Fruit fly (Drosophila melanogaster) whole organism, embryonic: Measurements from ENCODE around the gene heph.

Experiments
- Aef1 ChIP-seq: fragments of 200-800 bp; sonication (Bioruptor generic); IDR thresholded peaks from 3 replicates; pipeline ENCODE4 v1.3.6; 2022; ENCODE audit warnings: missing biosample characterization, missing genetic modification characterization
- BEAF-32 ChIP-seq: fragments of 200-800 bp; sonication (Bioruptor generic); optimal IDR thresholded peaks from 3 replicates; lab custom pipeline; 2017; ENCODE audit warnings: missing biosample characterization, missing genetic modification characterization, mild to moderate bottlenecking, moderate library complexity, missing genetic modification reagents
- CG10565 ChIP-seq: fragments of 200-800 bp; sonication (Bioruptor generic); optimal IDR thresholded peaks from 3 replicates; lab custom pipeline; 2016; ENCODE audit warnings: missing biosample characterization, mild to moderate bottlenecking, missing genetic modification characterization
- CG10979 ChIP-seq: fragments of 200-800 bp; sonication (Bioruptor generic); optimal IDR thresholded peaks from 2 replicates; lab custom pipeline; 2018; ENCODE audit warnings: missing biosample characterization, mild to moderate bottlenecking, missing genetic modification characterization, moderate library complexity
- CG11504 ChIP-seq: fragments of 200-800 bp; sonication (Bioruptor generic); optimal IDR thresholded peaks from 3 replicates; lab custom pipeline; 2019; ENCODE audit warnings: missing biosample characterization, mild to moderate bottlenecking, missing genetic modification characterization, moderate library complexity
- CG11560 ChIP-seq: fragments of 200-800 bp; sonication (Bioruptor generic); IDR thresholded peaks from 3 replicates; pipeline ENCODE4 v1.3.6; 2022; ENCODE audit warnings: missing biosample characterization, missing genetic modification characterization
- CG12104 ChIP-seq: fragments of 200-800 bp; sonication (Bioruptor generic); optimal IDR thresholded peaks from 3 replicates; lab custom pipeline; 2016; ENCODE audit warnings: missing biosample characterization, missing genetic modification characterization
- CG13894 ChIP-seq: fragments of 200-800 bp; sonication (Bioruptor generic); optimal IDR thresholded peaks from 3 replicates; lab custom pipeline; 2018; ENCODE audit warnings: missing biosample characterization, mild to moderate bottlenecking, missing genetic modification characterization, moderate library complexity
- CG17359 ChIP-seq: fragments of 200-800 bp; sonication (Bioruptor generic); optimal IDR thresholded peaks from 3 replicates; lab custom pipeline; 2018; ENCODE audit warnings: missing biosample characterization, mild to moderate bottlenecking, missing genetic modification characterization, moderate library complexity
- CG17385 ChIP-seq: fragments of 200-800 bp; sonication (Bioruptor generic); optimal IDR thresholded peaks from 3 replicates; lab custom pipeline; 2018; ENCODE audit warnings: missing biosample characterization, mild to moderate bottlenecking, missing genetic modification characterization
- CG17912 ChIP-seq: fragments of 200-800 bp; sonication (Bioruptor generic); optimal IDR thresholded peaks from 2 replicates; lab custom pipeline; 2018; ENCODE audit warnings: missing biosample characterization, mild to moderate bottlenecking, missing genetic modification characterization
- CG18599 ChIP-seq: fragments of 200-800 bp; sonication (Bioruptor generic); optimal IDR thresholded peaks from 3 replicates; lab custom pipeline; 2017; ENCODE audit warnings: missing biosample characterization, missing genetic modification characterization, mild to moderate bottlenecking, moderate library complexity, missing genetic modification reagents
- CG2120 ChIP-seq: fragments of 200-800 bp; sonication (Bioruptor generic); optimal IDR thresholded peaks from 3 replicates; lab custom pipeline; 2016; ENCODE audit warnings: missing biosample characterization, missing genetic modification characterization
- CG31388 ChIP-seq: fragments of 200-800 bp; sonication (Bioruptor generic); optimal IDR thresholded peaks from 2 replicates; lab custom pipeline; 2016; ENCODE audit warnings: missing biosample characterization, missing genetic modification characterization
- CG34422 ChIP-seq: fragments of 200-800 bp; sonication (Bioruptor generic); IDR thresholded peaks from 3 replicates; pipeline ENCODE4 v1.3.6; 2022; ENCODE audit warnings: missing biosample characterization, missing genetic modification characterization
- CG4404 ChIP-seq: fragments of 200-800 bp; sonication (Bioruptor generic); IDR thresholded peaks from 2 replicates; pipeline ENCODE4 v1.3.6; 2022; ENCODE audit warnings: missing biosample characterization, missing genetic modification characterization
- CG7357 ChIP-seq: fragments of 200-800 bp; sonication (Bioruptor generic); IDR thresholded peaks from 3 replicates; pipeline ENCODE4 v1.3.6; 2022; ENCODE audit warnings: missing biosample characterization, missing genetic modification characterization
- CG7372 ChIP-seq: fragments of 200-800 bp; sonication (Bioruptor generic); IDR thresholded peaks from 2 replicates; pipeline ENCODE4 v1.3.6; 2022; ENCODE audit warnings: missing biosample characterization, missing genetic modification characterization
- CG7556 ChIP-seq: fragments of 200-800 bp; sonication (Bioruptor generic); optimal IDR thresholded peaks from 2 replicates; lab custom pipeline; 2017; ENCODE audit warnings: missing biosample characterization, mild to moderate bottlenecking, missing genetic modification characterization
- CG7839 ChIP-seq: fragments of 200-800 bp; sonication (Bioruptor generic); optimal IDR thresholded peaks from 3 replicates; lab custom pipeline; 2018; ENCODE audit warnings: missing biosample characterization, mild to moderate bottlenecking, missing genetic modification characterization, moderate library complexity
- CG8290 ChIP-seq, 3 experiments: fragments of 200-800 bp; sonication (Bioruptor generic); optimal IDR thresholded peaks; 2 replicates each; lab custom pipeline; 2016 to 2019; ENCODE audit warnings: missing biosample characterization in 3 of 3, missing genetic modification characterization in 3 of 3, mild to moderate bottlenecking in 2 of 3, moderate library complexity in 1 of 3
- CG8478 ChIP-seq: fragments of >200 bp; optimal IDR thresholded peaks from 2 replicates; lab custom pipeline; 2018
- CG9727 ChIP-seq: fragments of 200-800 bp; sonication (Bioruptor generic); optimal IDR thresholded peaks from 3 replicates; lab custom pipeline; 2017; ENCODE audit warnings: missing biosample characterization, mild to moderate bottlenecking, missing genetic modification characterization
- CG9797 ChIP-seq: fragments of 200-800 bp; sonication (Bioruptor generic); optimal IDR thresholded peaks from 3 replicates; lab custom pipeline; 2018; ENCODE audit warnings: missing biosample characterization, mild to moderate bottlenecking, missing genetic modification characterization
- Chrac-16 ChIP-seq: fragments of 200-800 bp; sonication (Bioruptor generic); optimal IDR thresholded peaks from 3 replicates; lab custom pipeline; 2016; ENCODE audit warnings: missing biosample characterization, missing genetic modification characterization
- D ChIP-seq, 2 experiments: fragments of 200-800 bp in 1 of 2; fragments of >200 bp in 1 of 2; sonication (Bioruptor generic) in 1 of 2; optimal IDR thresholded peaks; 2 replicates in 1 of 2; 3 replicates in 1 of 2; lab custom pipeline; 2017; ENCODE audit warnings: mild to moderate bottlenecking in 1 of 2, missing biosample characterization in 1 of 2, missing genetic modification characterization in 1 of 2, missing genetic modification reagents in 1 of 2
- Fer2 ChIP-seq: fragments of 200-800 bp; sonication (Bioruptor generic); optimal IDR thresholded peaks from 2 replicates; lab custom pipeline; 2018; ENCODE audit warnings: missing biosample characterization, mild to moderate bottlenecking, missing genetic modification characterization, moderate library complexity
- Hsf ChIP-seq: fragments of 200-800 bp; sonication (Bioruptor generic); optimal IDR thresholded peaks from 3 replicates; lab custom pipeline; 2016; ENCODE audit warnings: missing biosample characterization, missing genetic modification characterization
- Med ChIP-seq: fragments of 200-800 bp; sonication (Bioruptor generic); peaks from one replicate; lab custom pipeline; 2016; ENCODE audit warnings: missing biosample characterization, missing genetic modification characterization, mild to moderate bottlenecking, inconsistent platforms, moderate library complexity
- Sox102F ChIP-seq: fragments of 200-800 bp; sonication (Bioruptor generic); optimal IDR thresholded peaks from 2 replicates; lab custom pipeline; 2018; ENCODE audit warnings: missing biosample characterization, mild to moderate bottlenecking, missing genetic modification characterization, moderate library complexity
- Sry-β ChIP-seq: fragments of 200-800 bp; sonication (Bioruptor generic); optimal IDR thresholded peaks from 2 replicates; lab custom pipeline; 2018; ENCODE audit warnings: missing biosample characterization, mild to moderate bottlenecking, missing genetic modification characterization, moderate library complexity
- Ssrp ChIP-seq: fragments of 200-800 bp; sonication (Bioruptor generic); optimal IDR thresholded peaks from 2 replicates; lab custom pipeline; 2018; ENCODE audit warnings: missing biosample characterization, mild to moderate bottlenecking, missing genetic modification characterization, moderate library complexity
- ab ChIP-seq: fragments of 200-800 bp; sonication (Bioruptor generic); optimal IDR thresholded peaks from 2 replicates; lab custom pipeline; 2016; ENCODE audit warnings: missing biosample characterization, missing genetic modification characterization
- abd-A ChIP-seq: fragments of 200-800 bp; sonication (Bioruptor generic); optimal IDR thresholded peaks from 3 replicates; lab custom pipeline; 2019; ENCODE audit warnings: missing biosample characterization, mild to moderate bottlenecking, missing genetic modification characterization, moderate library complexity
- ac ChIP-seq: fragments of 200-800 bp; sonication (Bioruptor generic); optimal IDR thresholded peaks from 3 replicates; lab custom pipeline; 2017; ENCODE audit warnings: missing biosample characterization, mild to moderate bottlenecking, missing genetic modification characterization
- bowl ChIP-seq: fragments of 200-800 bp; sonication (Bioruptor generic); IDR thresholded peaks from 2 replicates; pipeline ENCODE4 v1.3.6; 2022; ENCODE audit warnings: missing biosample characterization, missing genetic modification characterization
- bsh ChIP-seq, 2 experiments: fragments of 200-800 bp; sonication (Bioruptor generic); optimal IDR thresholded peaks; 2 replicates each; lab custom pipeline; 2017 to 2018; ENCODE audit warnings: mild to moderate bottlenecking in 2 of 2, missing biosample characterization in 2 of 2, missing genetic modification characterization in 2 of 2, moderate library complexity in 1 of 2
- cato ChIP-seq: fragments of 200-800 bp; sonication (Bioruptor generic); optimal IDR thresholded peaks from 2 replicates; lab custom pipeline; 2016; ENCODE audit warnings: missing biosample characterization, missing genetic modification characterization, borderline replicate concordance
- en ChIP-seq: fragments of 200-800 bp; sonication (Bioruptor generic); optimal IDR thresholded peaks from 2 replicates; lab custom pipeline; 2016; ENCODE audit warnings: missing biosample characterization, missing genetic modification characterization
- eve ChIP-seq, 2 experiments: fragments of >200 bp; optimal IDR thresholded peaks; 2 replicates each; lab custom pipeline; 2017; ENCODE audit warnings: missing biosample characterization in 2 of 2, missing genetic modification characterization in 2 of 2
- lab ChIP-seq: fragments of 200-800 bp; sonication (Bioruptor generic); optimal IDR thresholded peaks from 3 replicates; lab custom pipeline; 2017; ENCODE audit warnings: missing biosample characterization, missing genetic modification characterization, mild to moderate bottlenecking, moderate library complexity, missing genetic modification reagents
- nerfin-1 ChIP-seq: fragments of 200-800 bp; sonication (Bioruptor generic); optimal IDR thresholded peaks from 3 replicates; lab custom pipeline; 2019; ENCODE audit warnings: missing biosample characterization, mild to moderate bottlenecking, missing genetic modification characterization, moderate library complexity
- onecut ChIP-seq: fragments of 200-800 bp; sonication (Bioruptor generic); IDR thresholded peaks from 2 replicates; pipeline ENCODE4 v1.3.6; 2022; ENCODE audit warnings: missing biosample characterization, missing genetic modification characterization
- repo ChIP-seq: fragments of 200-800 bp; sonication (Bioruptor generic); optimal IDR thresholded peaks from 2 replicates; lab custom pipeline; 2016; ENCODE audit warnings: missing biosample characterization, missing genetic modification characterization
- salm ChIP-seq: fragments of 200-800 bp; sonication (Bioruptor generic); optimal IDR thresholded peaks from 2 replicates; lab custom pipeline; 2018; ENCODE audit warnings: missing biosample characterization, mild to moderate bottlenecking, missing genetic modification characterization
- sens ChIP-seq: fragments of 200-800 bp; sonication (Bioruptor generic); peaks from one replicate; lab custom pipeline; 2016; ENCODE audit warnings: missing biosample characterization, missing genetic modification characterization
- sima ChIP-seq: fragments of 200-800 bp; sonication (Bioruptor generic); optimal IDR thresholded peaks from 2 replicates; lab custom pipeline; 2016; ENCODE audit warnings: missing biosample characterization, missing genetic modification characterization
- stc ChIP-seq: fragments of 200-800 bp; sonication (Bioruptor generic); IDR thresholded peaks from 2 replicates; pipeline ENCODE4 v1.3.6; 2022; ENCODE audit warnings: missing biosample characterization, missing genetic modification characterization
- tx ChIP-seq: fragments of 200-800 bp; sonication (Bioruptor generic); optimal IDR thresholded peaks from 2 replicates; lab custom pipeline; 2016; ENCODE audit warnings: missing biosample characterization, missing genetic modification characterization
- zfh1 ChIP-seq: fragments of 200-800 bp; sonication (Bioruptor generic); IDR thresholded peaks from 3 replicates; pipeline ENCODE4 v1.3.6; 2022; ENCODE audit warnings: missing biosample characterization, missing genetic modification characterization

The heph gene

dm6 chr3R:31882600-31882999, 132.7 kb downstream of the heph start:
- no peak for TF ChIP-seq repo (GFP tag; lab: Kevin White, UChicago)
- peak; percentile 5 for TF ChIP-seq CG17359
- peak; percentile 34 for TF ChIP-seq CG2120
- TF ChIP-seq bsh (GFP tag; optimal IDR thresholded peaks at IDR 0.05; lab: Kevin White, UChicago), result peak in 1 of 2 experiments; percentile 24
- TF ChIP-seq ac (GFP tag; lab: Kevin White, UChicago), result no peak
- TF ChIP-seq stc, result no peak
- TF ChIP-seq CG11560 (tag; lab: Robert Waterston, UW), result no peak
- no peak for TF ChIP-seq CG12104 (GFP tag; lab: Kevin White, UChicago)
- no peak for TF ChIP-seq Chrac-16 (GFP tag; lab: Kevin White, UChicago)
- no peak for TF ChIP-seq CG8290 (GFP tag; optimal IDR thresholded peaks at IDR 0.05; lab: Kevin White, UChicago)
- TF ChIP-seq CG8290 (tag; optimal IDR thresholded peaks at IDR 0.05; lab: Kevin White, UChicago), result peak in 1 of 2 experiments; percentile 28
- TF ChIP-seq Aef1 (GFP tag; lab: Robert Waterston, UW), result no peak
- TF ChIP-seq CG9797 (GFP tag; lab: Kevin White, UChicago), result no peak
- peak; percentile 38 for TF ChIP-seq lab (GFP tag; lab: Kevin White, UChicago)
- no peak for TF ChIP-seq D (optimal IDR thresholded peaks at IDR 0.05; lab: Kevin White, UChicago)
- TF ChIP-seq D (GFP tag; optimal IDR thresholded peaks at IDR 0.05; lab: Kevin White, UChicago), result no peak
- peak; percentile 31 for TF ChIP-seq CG18599 (GFP tag; lab: Kevin White, UChicago)
- TF ChIP-seq Sry-β (GFP tag; lab: Kevin White, UChicago), result no peak
- TF ChIP-seq BEAF-32 (GFP tag; lab: Kevin White, UChicago), result no peak
- TF ChIP-seq CG17912 (GFP tag; lab: Kevin White, UChicago), result no peak
- no peak for TF ChIP-seq cato (GFP tag; lab: Kevin White, UChicago)
- no peak for TF ChIP-seq CG4404 (GFP tag; lab: Robert Waterston, UW)
- no peak for TF ChIP-seq CG13894 (tag; lab: Kevin White, UChicago)
- no peak for TF ChIP-seq CG10565 (GFP tag; lab: Kevin White, UChicago)
- no peak for TF ChIP-seq CG31388 (GFP tag; lab: Kevin White, UChicago)
- TF ChIP-seq CG8478 (lab: Kevin White, UChicago), result no peak
- TF ChIP-seq CG10979 (tag; lab: Kevin White, UChicago), result no peak
- no peak for TF ChIP-seq sima
- TF ChIP-seq sens, result peak; percentile 63
- TF ChIP-seq bowl (GFP tag; lab: Robert Waterston, UW), result no peak
- no peak for TF ChIP-seq CG34422 (GFP tag; lab: Robert Waterston, UW)
- TF ChIP-seq ab (GFP tag; lab: Kevin White, UChicago), result no peak
- TF ChIP-seq en, result no peak
- TF ChIP-seq abd-A (tag; lab: Kevin White, UChicago), result peak; percentile 53
- TF ChIP-seq salm (tag; lab: Kevin White, UChicago), result no peak
- TF ChIP-seq CG17385 (GFP tag; lab: Kevin White, UChicago), result no peak
- TF ChIP-seq CG7372 (GFP tag; lab: Robert Waterston, UW), result no peak
- TF ChIP-seq onecut, result no peak
- TF ChIP-seq Ssrp (tag; lab: Kevin White, UChicago), result no peak
- no peak for TF ChIP-seq Fer2 (tag; lab: Kevin White, UChicago)
- TF ChIP-seq CG7839, result peak; percentile 10
- TF ChIP-seq Hsf (GFP tag; lab: Kevin White, UChicago), result no peak
- peak; percentile 5 for TF ChIP-seq CG7556 (GFP tag; lab: Kevin White, UChicago)
- TF ChIP-seq nerfin-1 (tag; lab: Kevin White, UChicago), result peak; percentile 9
- TF ChIP-seq Sox102F, result peak; percentile 3
- TF ChIP-seq Med (GFP tag; lab: Kevin White, UChicago), result peak; percentile 69
- TF ChIP-seq CG11504 (tag; lab: Kevin White, UChicago), result peak; percentile 3
- TF ChIP-seq CG9727, result peak; percentile 0
- 0 out of 3 replicates have a peak, but pooled peaks have one; percentile 22 for TF ChIP-seq zfh1
- peak in 1 of 2 experiments; percentile 25 for TF ChIP-seq eve (GFP tag; optimal IDR thresholded peaks at IDR 0.05; lab: Kevin White, UChicago)
- no peak for TF ChIP-seq tx
- TF ChIP-seq CG7357, result no peak
